Worm (Caenorhabditis elegans) whole organism, young adult: ENCODE measurements around the gene Y73F8A.36.

Experiments used
- B0261.1 ChIP-seq: sonication (generic microtip); optimal IDR thresholded peaks from 2 replicates; lab custom pipeline; 2016; ENCODE audit warnings: mild to moderate bottlenecking, missing genetic modification characterization, moderate library complexity, missing compliant biosample characterization
- F37B4.10 ChIP-seq: fragments of 200-800 bp; sonication (Bioruptor generic); IDR thresholded peaks from 2 replicates; pipeline ENCODE4 v1.3.6; 2022; ENCODE audit warnings: missing genetic modification characterization, missing compliant biosample characterization
- ekl-4 ChIP-seq: fragments of 200-800 bp; sonication (Bioruptor generic); IDR thresholded peaks from 2 replicates; pipeline ENCODE4 v1.3.6; 2022; ENCODE audit warnings: missing genetic modification reagents, missing genetic modification characterization, missing compliant biosample characterization
- unc-130 ChIP-seq: sonication (generic microtip); optimal IDR thresholded peaks from 2 replicates; lab custom pipeline; 2016; ENCODE audit warnings: missing genetic modification reagents, missing genetic modification characterization, missing compliant biosample characterization
- unc-62 ChIP-seq: fragments of 150-350 bp; optimal IDR thresholded peaks from 2 replicates; lab custom pipeline; 2014; ENCODE audit warnings: missing biosample characterization, missing genetic modification reagents, missing genetic modification characterization
- ztf-18 ChIP-seq: sonication (generic microtip); optimal IDR thresholded peaks from 2 replicates; lab custom pipeline; 2016; ENCODE audit warnings: missing genotype, mild to moderate bottlenecking, missing genetic modification characterization, missing compliant biosample characterization

- no peak for TF ChIP-seq B0261.1 (tag; lab: Kevin White, UChicago)
- no peak for TF ChIP-seq ekl-4 (GFP tag; lab: Robert Waterston, UW)
- TF ChIP-seq F37B4.10 (GFP tag; lab: Robert Waterston, UW), result no peak
- TF ChIP-seq ztf-18, result no peak
- TF ChIP-seq unc-130 (GFP tag; lab: Kevin White, UChicago), result no peak
- no peak for TF ChIP-seq unc-62 (GFP tag; lab: Kevin White, UChicago)
These were observed 48.3 kb downstream of the Y73F8A.36 start, which contains the start of gene Y73F8A.10 for ce11 chrIV:15294040-15294439.
